Worm (Caenorhabditis elegans): ENCODE data around the gene K10D11.5.

The K10D11.5 gene

ce11 chrIV:13015801-13016404 is 24.3 kb upstream of the K10D11.5 start:
- TF ChIP-seq ceh-13 (GFP tag; optimal IDR thresholded peaks at IDR 0.05) (no peak), ceh-36 (tag; optimal IDR thresholded peaks at IDR 0.05) (no peak), hmbx-1 (tag; optimal IDR thresholded peaks at IDR 0.05) (no peak), aly-1 (tag; optimal IDR thresholded peaks at IDR 0.05) (no peak), tbx-11 (GFP tag; IDR thresholded peaks at IDR 0.05) (no peak)

ce11 chrIV:13013711-13014341 is 22.2 kb upstream of the K10D11.5 start:
- TF ChIP-seq sea-1 (GFP tag; conservative IDR thresholded peaks at IDR 0.05) (no peak), ama-1 (optimal IDR thresholded peaks at IDR 0.05) (no peak)

- no peak for TF ChIP-seq F13C5.2 (tag; optimal IDR thresholded peaks at IDR 0.05)
- no peak for TF ChIP-seq ceh-36 (tag; optimal IDR thresholded peaks at IDR 0.05)
- TF ChIP-seq hmbx-1 (tag; optimal IDR thresholded peaks at IDR 0.05) = no peak
- TF ChIP-seq ets-7 (tag; optimal IDR thresholded peaks at IDR 0.05) = no peak
- TF ChIP-seq flt-1 (GFP tag; IDR thresholded peaks at IDR 0.05) = no peak
- TF ChIP-seq tbx-37 (GFP tag; conservative IDR thresholded peaks at IDR 0.05) = no peak
- TF ChIP-seq tbx-11 (GFP tag; IDR thresholded peaks at IDR 0.05) = no peak
- TF ChIP-seq scrt-1 (GFP tag; IDR thresholded peaks at IDR 0.05) = no peak
- TF ChIP-seq ama-1 (optimal IDR thresholded peaks at IDR 0.05) = no peak
- TF ChIP-seq tra-4 (tag; optimal IDR thresholded peaks at IDR 0.05) = no peak
- TF ChIP-seq pes-1 (GFP tag; IDR thresholded peaks at IDR 0.05) = no peak
- TF ChIP-seq ceh-13 (GFP tag; optimal IDR thresholded peaks at IDR 0.05) = no peak
- TF ChIP-seq hmg-4 (GFP tag; optimal IDR thresholded peaks at IDR 0.05) = no peak
- no peak for TF ChIP-seq B0310.2 (tag; optimal IDR thresholded peaks at IDR 0.05)
- TF ChIP-seq sea-1 (GFP tag; conservative IDR thresholded peaks at IDR 0.05) = no peak
- no peak for TF ChIP-seq hnd-1 (tag; optimal IDR thresholded peaks at IDR 0.05)
- TF ChIP-seq aly-1 (tag; optimal IDR thresholded peaks at IDR 0.05) = no peak
These were observed 21.6 kb upstream of the K10D11.5 start for ce11 chrIV:13013231-13013630.

ce11 chrIV:13009507-13009906 is 17.9 kb upstream of the K10D11.5 start:
- no peak for TF ChIP-seq scrt-1 (GFP tag; IDR thresholded peaks at IDR 0.05)
- TF ChIP-seq tbx-11 (GFP tag; IDR thresholded peaks at IDR 0.05) = no peak
- no peak for TF ChIP-seq hmbx-1 (tag; optimal IDR thresholded peaks at IDR 0.05)
- TF ChIP-seq tra-4 (tag; optimal IDR thresholded peaks at IDR 0.05) = no peak
- no peak for TF ChIP-seq ceh-13 (GFP tag; optimal IDR thresholded peaks at IDR 0.05)
- TF ChIP-seq tbx-37 (GFP tag; conservative IDR thresholded peaks at IDR 0.05) = no peak
- no peak for TF ChIP-seq pes-1 (GFP tag; IDR thresholded peaks at IDR 0.05)
- no peak for TF ChIP-seq ets-7 (tag; optimal IDR thresholded peaks at IDR 0.05)
- TF ChIP-seq ama-1 (optimal IDR thresholded peaks at IDR 0.05) = no peak

ce11 chrIV:13008405-13009208 is 17.0 kb upstream of the K10D11.5 start, which contains the start of gene mbk-2:
mbk-2 (plus strand) TSS chrIV:13009158.
- no peak for TF ChIP-seq tra-4 (tag; optimal IDR thresholded peaks at IDR 0.05)
- TF ChIP-seq hmbx-1 (tag; optimal IDR thresholded peaks at IDR 0.05) = no peak
- no peak for TF ChIP-seq sea-1 (GFP tag; conservative IDR thresholded peaks at IDR 0.05)
- TF ChIP-seq scrt-1 (GFP tag; IDR thresholded peaks at IDR 0.05) = no peak
- TF ChIP-seq pes-1 (GFP tag; IDR thresholded peaks at IDR 0.05) = no peak
- no peak for TF ChIP-seq B0310.2 (tag; optimal IDR thresholded peaks at IDR 0.05)
- no peak for TF ChIP-seq ama-1 (optimal IDR thresholded peaks at IDR 0.05)
- no peak for TF ChIP-seq ets-7 (tag; optimal IDR thresholded peaks at IDR 0.05)
- no peak for TF ChIP-seq ceh-13 (GFP tag; optimal IDR thresholded peaks at IDR 0.05)
- TF ChIP-seq aly-1 (tag; optimal IDR thresholded peaks at IDR 0.05) = no peak
- no peak for TF ChIP-seq F13C5.2 (tag; optimal IDR thresholded peaks at IDR 0.05)
- TF ChIP-seq ceh-36 (tag; optimal IDR thresholded peaks at IDR 0.05) = no peak
- TF ChIP-seq flt-1 (GFP tag; IDR thresholded peaks at IDR 0.05) = no peak
- no peak for TF ChIP-seq tbx-11 (GFP tag; IDR thresholded peaks at IDR 0.05)
- TF ChIP-seq hmg-4 (GFP tag; optimal IDR thresholded peaks at IDR 0.05) = no peak
- no peak for TF ChIP-seq hnd-1 (tag; optimal IDR thresholded peaks at IDR 0.05)
- TF ChIP-seq tbx-37 (GFP tag; conservative IDR thresholded peaks at IDR 0.05) = no peak

- TF ChIP-seq tbx-37 (GFP tag; conservative IDR thresholded peaks at IDR 0.05) = no peak
- no peak for TF ChIP-seq hmbx-1 (tag; optimal IDR thresholded peaks at IDR 0.05)
- TF ChIP-seq B0310.2 (tag; optimal IDR thresholded peaks at IDR 0.05) = no peak
- TF ChIP-seq ama-1 (optimal IDR thresholded peaks at IDR 0.05) = no peak
- no peak for TF ChIP-seq ceh-36 (tag; optimal IDR thresholded peaks at IDR 0.05)
- no peak for TF ChIP-seq hnd-1 (tag; optimal IDR thresholded peaks at IDR 0.05)
- no peak for TF ChIP-seq sea-1 (GFP tag; conservative IDR thresholded peaks at IDR 0.05)
- TF ChIP-seq pes-1 (GFP tag; IDR thresholded peaks at IDR 0.05) = no peak
- no peak for TF ChIP-seq F13C5.2 (tag; optimal IDR thresholded peaks at IDR 0.05)
- no peak for TF ChIP-seq hmg-4 (GFP tag; optimal IDR thresholded peaks at IDR 0.05)
- TF ChIP-seq tra-4 (tag; optimal IDR thresholded peaks at IDR 0.05) = no peak
- TF ChIP-seq ets-7 (tag; optimal IDR thresholded peaks at IDR 0.05) = no peak
- TF ChIP-seq aly-1 (tag; optimal IDR thresholded peaks at IDR 0.05) = no peak
- TF ChIP-seq ceh-13 (GFP tag; optimal IDR thresholded peaks at IDR 0.05) = no peak
- no peak for TF ChIP-seq flt-1 (GFP tag; IDR thresholded peaks at IDR 0.05)
- TF ChIP-seq tbx-11 (GFP tag; IDR thresholded peaks at IDR 0.05) = no peak
These were observed 7.4 kb upstream of the K10D11.5 start for ce11 chrIV:12999087-12999486.

ce11 chrIV:12997560-12997959 is 5.9 kb upstream of the K10D11.5 start:
- TF ChIP-seq tbx-37 (GFP tag; conservative IDR thresholded peaks at IDR 0.05) (no peak), ceh-36 (tag; optimal IDR thresholded peaks at IDR 0.05) (no peak), F13C5.2 (tag; optimal IDR thresholded peaks at IDR 0.05) (no peak), ets-7 (tag; optimal IDR thresholded peaks at IDR 0.05) (no peak), B0310.2 (tag; optimal IDR thresholded peaks at IDR 0.05) (no peak), ama-1 (optimal IDR thresholded peaks at IDR 0.05) (no peak), tbx-11 (GFP tag; IDR thresholded peaks at IDR 0.05) (no peak), hmg-4 (GFP tag; optimal IDR thresholded peaks at IDR 0.05) (no peak), flt-1 (GFP tag; IDR thresholded peaks at IDR 0.05) (no peak), aly-1 (tag; optimal IDR thresholded peaks at IDR 0.05) (no peak), hmbx-1 (tag; optimal IDR thresholded peaks at IDR 0.05) (no peak), tra-4 (tag; optimal IDR thresholded peaks at IDR 0.05) (no peak), scrt-1 (GFP tag; IDR thresholded peaks at IDR 0.05) (no peak), pes-1 (GFP tag; IDR thresholded peaks at IDR 0.05) (no peak), sea-1 (GFP tag; conservative IDR thresholded peaks at IDR 0.05) (no peak), ceh-13 (GFP tag; optimal IDR thresholded peaks at IDR 0.05) (no peak)
